Worm (Caenorhabditis elegans): Measurements from ENCODE around the gene skpo-1.
A peak's percentile ranks its signal among the peaks of the same experiment; 100 is the strongest.

The skpo-1 gene

DNA sequence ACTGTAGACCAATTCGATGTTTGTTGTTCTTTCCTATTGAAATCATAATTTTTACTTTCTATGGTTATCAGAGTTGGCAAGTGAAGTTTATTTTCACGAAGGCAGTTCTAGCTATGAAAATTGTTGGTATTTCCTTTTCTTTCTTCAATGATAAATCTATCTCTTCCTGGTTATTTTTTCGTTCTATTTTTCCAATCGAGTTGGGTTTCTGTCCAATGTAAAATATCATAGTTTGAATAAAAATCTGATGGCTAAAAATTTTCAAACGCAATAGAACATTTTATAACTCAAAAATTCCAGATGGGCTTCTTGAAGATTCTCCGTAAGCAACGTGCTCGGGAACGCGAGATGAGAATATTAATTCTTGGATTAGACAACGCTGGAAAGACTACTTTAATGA, 39.4 kb upstream of the skpo-1 start, which contains the start of gene evl-20:
Gene evl-20 (plus strand): TSS at position 301 of the 400 bp plus-strand sequence.
- no peak for TF ChIP-seq Y116A8C.19 (tag; optimal IDR thresholded peaks at IDR 0.05; ENCODE audit: borderline replicate concordance)
- no peak for TF ChIP-seq C16A3.4 (tag; optimal IDR thresholded peaks at IDR 0.05)
- no peak for TF ChIP-seq vab-15 (tag; optimal IDR thresholded peaks at IDR 0.05)

- TF ChIP-seq ceh-88 (GFP tag; IDR thresholded peaks at IDR 0.05): no peak
- TF ChIP-seq efl-1 (optimal IDR thresholded peaks at IDR 0.05): no peak
- peak in 1 of 2 experiments; percentile 88 for TF ChIP-seq efl-1 (GFP tag; optimal IDR thresholded peaks at IDR 0.05 in 1 of 2)
Observed at ce11 chrII:8442717-8443223, 38.1 kb upstream of the skpo-1 start, which contains the start of gene eif-3.G. Gene eif-3.G, plus strand, starts transcription at chrII:8442767.

DNA sequence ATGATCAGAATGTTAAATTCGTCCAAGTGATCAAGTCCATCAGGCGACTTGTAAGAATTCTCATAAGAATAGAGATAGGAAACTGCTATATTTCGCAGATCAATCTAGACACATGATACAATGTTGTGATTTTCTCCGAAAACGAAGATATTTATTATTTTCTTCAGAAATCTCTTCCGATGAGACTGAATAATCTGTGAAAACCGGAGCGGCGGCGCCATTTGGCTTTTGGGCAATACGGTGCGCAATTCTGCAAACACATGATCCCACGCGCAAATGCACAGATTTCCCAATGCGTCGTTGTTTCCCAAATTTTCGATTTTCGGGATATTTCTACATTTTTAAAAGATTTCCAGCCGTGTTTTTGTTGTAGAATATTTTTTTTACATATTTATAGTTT, 37.5 kb upstream of the skpo-1 start:
- peak; percentile 71 for TF ChIP-seq nhr-71 (tag; optimal IDR thresholded peaks at IDR 0.05)
- no peak for TF ChIP-seq egl-13 (tag; optimal IDR thresholded peaks at IDR 0.05)
- TF ChIP-seq ets-5 (GFP tag; IDR thresholded peaks at IDR 0.05): no peak
- TF ChIP-seq pag-3 (tag; optimal IDR thresholded peaks at IDR 0.05; ENCODE audit: borderline replicate concordance, insufficient read depth): no peak
- peak; percentile 9 for TF ChIP-seq skn-1 (tag; optimal IDR thresholded peaks at IDR 0.05)
- TF ChIP-seq mab-9 (GFP tag; IDR thresholded peaks at IDR 0.05): no peak
- no peak for TF ChIP-seq ceh-63 (GFP tag; optimal IDR thresholded peaks at IDR 0.05)
- no peak for TF ChIP-seq ceh-88 (GFP tag; IDR thresholded peaks at IDR 0.05)
- TF ChIP-seq nhr-20 (tag; optimal IDR thresholded peaks at IDR 0.05): peak; percentile 60
- TF ChIP-seq fos-1 (tag; optimal IDR thresholded peaks at IDR 0.05): no peak
- TF ChIP-seq elt-3 (tag; optimal IDR thresholded peaks at IDR 0.05): peak in 2 of 6 experiments; percentile 9 to 46
- no peak for TF ChIP-seq ztf-4 (tag; optimal IDR thresholded peaks at IDR 0.05)
- TF ChIP-seq nhr-12 (tag; optimal IDR thresholded peaks at IDR 0.05): no peak
- TF ChIP-seq nhr-47 (tag; optimal IDR thresholded peaks at IDR 0.05): peak; percentile 63
- peak; percentile 38 for TF ChIP-seq tbx-2 (tag; optimal IDR thresholded peaks at IDR 0.05)
- TF ChIP-seq dpl-1 (GFP tag; optimal IDR thresholded peaks at IDR 0.05): peak; percentile 34 to 58 (median 51)
- peak; percentile 14 to 56 (median 37) for TF ChIP-seq ceh-82 (tag; optimal IDR thresholded peaks at IDR 0.05)
- no peak for TF ChIP-seq pax-3 (tag; optimal IDR thresholded peaks at IDR 0.05)
- TF ChIP-seq jun-1 (tag; optimal IDR thresholded peaks at IDR 0.05): peak; percentile 26
- TF ChIP-seq nhr-11 (tag; optimal IDR thresholded peaks at IDR 0.05): no peak
- TF ChIP-seq mef-2 (tag; optimal IDR thresholded peaks at IDR 0.05): no peak
- peak; percentile 8; the same call in 1 of the 2 replicates for TF ChIP-seq isw-1 (GFP tag; IDR thresholded peaks at IDR 0.05)
- TF ChIP-seq ces-1 (GFP tag; optimal IDR thresholded peaks at IDR 0.05): no peak
- peak; percentile 47 for TF ChIP-seq swsn-7 (tag; optimal IDR thresholded peaks at IDR 0.05)
- TF ChIP-seq fkh-10 (GFP tag; optimal IDR thresholded peaks at IDR 0.05): no peak
- no peak for TF ChIP-seq alr-1 (tag; optimal IDR thresholded peaks at IDR 0.05; ENCODE audit: borderline replicate concordance)
- no peak for TF ChIP-seq nhr-84 (tag; optimal IDR thresholded peaks at IDR 0.05)
- TF ChIP-seq lin-35 (GFP tag; optimal IDR thresholded peaks at IDR 0.05): peak; percentile 45 to 67
- peak; percentile 42 for TF ChIP-seq nhr-90 (tag; optimal IDR thresholded peaks at IDR 0.05; ENCODE audit: poor library complexity)
- TF ChIP-seq unc-86 (tag; optimal IDR thresholded peaks at IDR 0.05): no peak
- TF ChIP-seq unc-62 (GFP tag; optimal IDR thresholded peaks at IDR 0.05): no peak
- peak; percentile 35 for TF ChIP-seq unc-130 (tag; optimal IDR thresholded peaks at IDR 0.05)
- no peak for TF ChIP-seq fkh-8 (tag; optimal IDR thresholded peaks at IDR 0.05)
- TF ChIP-seq unc-98 (GFP tag; IDR thresholded peaks at IDR 0.05): no peak
- no peak for TF ChIP-seq C34B4.2 (tag; optimal IDR thresholded peaks at IDR 0.05)
- TF ChIP-seq hpl-2 (GFP tag; optimal IDR thresholded peaks at IDR 0.05): no peak
- TF ChIP-seq efl-1 (optimal IDR thresholded peaks at IDR 0.05): peak; percentile 50 to 61
- TF ChIP-seq efl-1 (GFP tag; optimal IDR thresholded peaks at IDR 0.05 in 1 of 2): peak; percentile 56 to 88
- no peak for TF ChIP-seq unc-30 (tag; optimal IDR thresholded peaks at IDR 0.05)
- TF ChIP-seq hlh-17 (GFP tag; optimal IDR thresholded peaks at IDR 0.05; ENCODE audit: borderline replicate concordance): no peak
- no peak for TF ChIP-seq sup-37 (GFP tag; optimal IDR thresholded peaks at IDR 0.05)
- no peak for TF ChIP-seq ama-1 (optimal IDR thresholded peaks at IDR 0.05)
- peak; percentile 24 for TF ChIP-seq snpc-4 (tag; optimal IDR thresholded peaks at IDR 0.05)
- no peak for TF ChIP-seq elt-2 (tag; optimal IDR thresholded peaks at IDR 0.05)
- TF ChIP-seq rnt-1 (tag; optimal IDR thresholded peaks at IDR 0.05): peak; percentile 30

Measured in whole organism, L1 larva.